Worm (Caenorhabditis elegans) whole organism, late embryonic: Measurements from ENCODE around the gene str-229.

ENCODE experiments used
- C38D4.7 ChIP-seq: fragments of 200-800 bp; sonication (Bioruptor generic); optimal IDR thresholded peaks from 2 replicates; lab custom pipeline; 2018; ENCODE audit warnings: mild to moderate bottlenecking, missing genetic modification characterization, moderate library complexity, missing compliant biosample characterization
- K09A11.1 ChIP-seq: sonication (generic microtip); optimal IDR thresholded peaks from 2 replicates; lab custom pipeline; 2017; ENCODE audit warnings: antibody characterized with exemption, mild to moderate bottlenecking, missing genetic modification characterization, missing compliant biosample characterization; ENCODE audit not compliant: insufficient read depth
- ahr-1 ChIP-seq: sonication (generic microtip); optimal IDR thresholded peaks from 2 replicates; lab custom pipeline; 2016; ENCODE audit warnings: missing genetic modification characterization, missing compliant biosample characterization
- ceh-18 ChIP-seq: sonication (generic microtip); optimal IDR thresholded peaks from 2 replicates; lab custom pipeline; 2016; ENCODE audit warnings: missing genetic modification characterization, missing compliant biosample characterization
- ceh-2 ChIP-seq: sonication (generic microtip); optimal IDR thresholded peaks from 2 replicates; lab custom pipeline; 2016; ENCODE audit warnings: missing genotype, missing genetic modification characterization, missing compliant biosample characterization
- ceh-24 ChIP-seq: sonication (generic microtip); optimal IDR thresholded peaks from 2 replicates; lab custom pipeline; 2016; ENCODE audit warnings: mild to moderate bottlenecking, missing genetic modification characterization, missing compliant biosample characterization
- ceh-45 ChIP-seq: fragments of 200-800 bp; sonication (Bioruptor generic); IDR thresholded peaks from 2 replicates; pipeline ENCODE4 v1.3.6; 2022; ENCODE audit warnings: missing genetic modification reagents, missing genetic modification characterization, missing compliant biosample characterization
- ceh-6 ChIP-seq: fragments of 200-800 bp; sonication (Bioruptor generic); optimal IDR thresholded peaks from 2 replicates; lab custom pipeline; 2018; ENCODE audit warnings: mild to moderate bottlenecking, missing genetic modification characterization, missing compliant biosample characterization
- ceh-9 ChIP-seq: sonication (generic microtip); optimal IDR thresholded peaks from 2 replicates; lab custom pipeline; 2016; ENCODE audit warnings: mild to moderate bottlenecking, missing genetic modification characterization, inconsistent platforms, missing compliant biosample characterization
- che-1 ChIP-seq: sonication (generic microtip); optimal IDR thresholded peaks from 2 replicates; lab custom pipeline; 2016; ENCODE audit warnings: mild to moderate bottlenecking, missing genetic modification characterization, missing compliant biosample characterization
- dmd-4 ChIP-seq: sonication (generic microtip); optimal IDR thresholded peaks from 2 replicates; lab custom pipeline; 2016; ENCODE audit warnings: borderline replicate concordance, missing genetic modification characterization, missing compliant biosample characterization
- elt-2 ChIP-seq: sonication (generic microtip); optimal IDR thresholded peaks from 2 replicates; lab custom pipeline; 2016; ENCODE audit warnings: missing genetic modification reagents, missing genetic modification characterization, missing compliant biosample characterization
- ets-4 ChIP-seq: sonication (generic microtip); optimal IDR thresholded peaks from 2 replicates; lab custom pipeline; 2016; ENCODE audit warnings: missing genetic modification characterization, missing compliant biosample characterization
- fax-1 ChIP-seq: sonication (generic microtip); optimal IDR thresholded peaks from 2 replicates; lab custom pipeline; 2016; ENCODE audit warnings: missing genotype, missing genetic modification characterization, missing compliant biosample characterization
- fkh-10 ChIP-seq: fragments of 150-350 bp; optimal IDR thresholded peaks from 2 replicates; lab custom pipeline; 2014; ENCODE audit warnings: missing biosample characterization, missing genetic modification reagents, missing genetic modification characterization
- fkh-6 ChIP-seq: sonication (generic microtip); optimal IDR thresholded peaks from 2 replicates; lab custom pipeline; 2016; ENCODE audit warnings: missing genetic modification characterization, missing compliant biosample characterization
- hlh-6 ChIP-seq: sonication (generic microtip); optimal IDR thresholded peaks from 2 replicates; lab custom pipeline; 2016; ENCODE audit warnings: missing genotype, missing genetic modification characterization, missing compliant biosample characterization
- lim-6 ChIP-seq: sonication (generic microtip); optimal IDR thresholded peaks from 2 replicates; lab custom pipeline; 2016; ENCODE audit warnings: missing genetic modification characterization, missing compliant biosample characterization
- lin-11 ChIP-seq: fragments of 200-800 bp; sonication (Bioruptor generic); optimal IDR thresholded peaks from 2 replicates; lab custom pipeline; 2018; ENCODE audit warnings: mild to moderate bottlenecking, missing genetic modification characterization, missing compliant biosample characterization
- mec-3 ChIP-seq: sonication (generic microtip); optimal IDR thresholded peaks from 2 replicates; lab custom pipeline; 2016; ENCODE audit warnings: borderline replicate concordance, missing genetic modification characterization, missing compliant biosample characterization
- nfya-1 ChIP-seq: sonication (generic microtip); optimal IDR thresholded peaks from 2 replicates; lab custom pipeline; 2017; ENCODE audit warnings: missing genetic modification characterization, mild to moderate bottlenecking, missing compliant biosample characterization, antibody characterized with exemption, moderate library complexity
- odd-2 ChIP-seq: sonication (generic microtip); optimal IDR thresholded peaks from 2 replicates; lab custom pipeline; 2017; ENCODE audit warnings: antibody characterized with exemption, mild to moderate bottlenecking, missing genetic modification characterization, missing compliant biosample characterization
- pat-9 ChIP-seq: fragments of 200-800 bp; sonication (Bioruptor generic); optimal IDR thresholded peaks from 2 replicates; lab custom pipeline; 2018; ENCODE audit warnings: mild to moderate bottlenecking, missing genetic modification characterization, moderate library complexity, missing compliant biosample characterization
- pha-2 ChIP-seq: sonication (generic microtip); optimal IDR thresholded peaks from 2 replicates; lab custom pipeline; 2017; ENCODE audit warnings: mild to moderate bottlenecking, missing genetic modification characterization, missing compliant biosample characterization
- pqm-1 ChIP-seq: sonication (generic microtip); optimal IDR thresholded peaks from 2 replicates; lab custom pipeline; 2016; ENCODE audit warnings: missing genetic modification characterization, missing compliant biosample characterization
- rnt-1 ChIP-seq: sonication (generic microtip); optimal IDR thresholded peaks from 2 replicates; lab custom pipeline; 2016; ENCODE audit warnings: missing genetic modification characterization, missing compliant biosample characterization
- sdc-2 ChIP-seq: sonication (generic microtip); optimal IDR thresholded peaks from 2 replicates; lab custom pipeline; 2016; ENCODE audit warnings: missing genotype, missing genetic modification characterization, missing compliant biosample characterization
- sox-4 ChIP-seq: sonication (generic microtip); optimal IDR thresholded peaks from 2 replicates; lab custom pipeline; 2017; ENCODE audit warnings: mild to moderate bottlenecking, missing genetic modification characterization, inconsistent platforms, missing compliant biosample characterization
- unc-3 ChIP-seq, 2 experiments: fragments of 200-800 bp in 1 of 2; sonication (Bioruptor generic) in 1 of 2; sonication (generic microtip) in 1 of 2; conservative IDR thresholded peaks in 1 of 2; optimal IDR thresholded peaks in 1 of 2; 2 replicates each; pipeline versions ENCODE4 v1.3.6 to Lab custom; 2016 to 2022; ENCODE audit warnings: missing compliant biosample characterization in 2 of 2, missing genetic modification characterization in 2 of 2, missing genetic modification reagents in 1 of 2
- unc-42 ChIP-seq: sonication (generic microtip); optimal IDR thresholded peaks from 2 replicates; lab custom pipeline; 2016; ENCODE audit warnings: missing genotype, missing genetic modification characterization, missing compliant biosample characterization
- zip-5 ChIP-seq: sonication (generic microtip); optimal IDR thresholded peaks from 2 replicates; lab custom pipeline; 2016; ENCODE audit warnings: missing genetic modification characterization, missing compliant biosample characterization
- ztf-16 ChIP-seq: sonication (generic microtip); optimal IDR thresholded peaks from 2 replicates; lab custom pipeline; 2017; ENCODE audit warnings: missing genetic modification characterization, missing compliant biosample characterization

Gene str-229

DNA sequence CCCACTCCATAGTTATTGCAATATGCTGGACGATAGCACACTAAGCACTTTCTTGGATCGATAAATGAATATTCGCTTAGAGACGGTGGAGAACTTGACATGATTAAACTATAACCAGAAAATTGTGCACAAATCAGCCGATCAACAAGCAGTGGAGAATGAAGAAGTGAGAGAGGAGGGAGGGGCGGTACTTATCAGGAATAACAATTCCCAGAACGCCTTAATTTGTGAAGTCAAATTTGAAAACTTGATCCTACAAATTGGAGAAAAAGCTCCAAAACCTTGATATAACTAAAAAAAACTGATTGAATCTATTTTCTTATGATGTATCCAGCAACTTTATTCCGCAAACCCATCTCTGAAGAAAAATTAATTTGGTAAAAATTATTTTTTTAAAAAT is 24.1 kb downstream of the str-229 start, which contains the start of gene nhr-159:
Gene nhr-159 (minus strand): TSS at position 101 of the 400 bp plus-strand sequence.
- TF ChIP-seq mec-3 (tag; lab: Kevin White, UChicago) (no peak), nfya-1 (tag; lab: Kevin White, UChicago) (no peak), fkh-6 (no peak), K09A11.1 (tag; lab: Kevin White, UChicago) (no peak), hlh-6 (tag; lab: Kevin White, UChicago) (no peak), odd-2 (no peak), lim-6 (tag; lab: Kevin White, UChicago) (no peak), zip-5 (tag; lab: Kevin White, UChicago) (no peak), sox-4 (tag; lab: Kevin White, UChicago) (no peak), unc-42 (tag; lab: Kevin White, UChicago) (no peak), ceh-2 (tag; lab: Kevin White, UChicago) (no peak), ztf-16 (tag; lab: Kevin White, UChicago) (no peak)
- TF ChIP-seq, all 69 proteins: peak for 0

- TF ChIP-seq fkh-10 (no peak), pat-9 (tag; lab: Kevin White, UChicago) (no peak), C38D4.7 (GFP tag; lab: Kevin White, UChicago) (no peak)
- TF ChIP-seq, all 69 proteins: peak for 0
Observed at ce11 chrV:3877242-3877641, 25.1 kb downstream of the str-229 start.

ce11 chrV:3874102-3874744 is 28.1 kb downstream of the str-229 start, which contains the start of gene nhr-158:
nhr-158 (minus strand) TSS chrV:3874152.
- no peak for TF ChIP-seq che-1 (tag; lab: Kevin White, UChicago)
- no peak for TF ChIP-seq hlh-6 (tag; lab: Kevin White, UChicago)
- TF ChIP-seq ceh-24 (tag; lab: Kevin White, UChicago): no peak
- no peak for TF ChIP-seq unc-3 (GFP tag; conservative IDR thresholded peaks at IDR 0.05; lab: Robert Waterston, UW)
- TF ChIP-seq unc-3 (tag; optimal IDR thresholded peaks at IDR 0.05; lab: Kevin White, UChicago): no peak
- TF ChIP-seq lin-11 (tag; lab: Kevin White, UChicago): no peak
- TF ChIP-seq elt-2: no peak
- TF ChIP-seq ets-4 (tag; lab: Kevin White, UChicago): no peak
- no peak for TF ChIP-seq pqm-1 (tag; lab: Kevin White, UChicago)
- no peak for TF ChIP-seq ahr-1 (tag; lab: Kevin White, UChicago)

DNA sequence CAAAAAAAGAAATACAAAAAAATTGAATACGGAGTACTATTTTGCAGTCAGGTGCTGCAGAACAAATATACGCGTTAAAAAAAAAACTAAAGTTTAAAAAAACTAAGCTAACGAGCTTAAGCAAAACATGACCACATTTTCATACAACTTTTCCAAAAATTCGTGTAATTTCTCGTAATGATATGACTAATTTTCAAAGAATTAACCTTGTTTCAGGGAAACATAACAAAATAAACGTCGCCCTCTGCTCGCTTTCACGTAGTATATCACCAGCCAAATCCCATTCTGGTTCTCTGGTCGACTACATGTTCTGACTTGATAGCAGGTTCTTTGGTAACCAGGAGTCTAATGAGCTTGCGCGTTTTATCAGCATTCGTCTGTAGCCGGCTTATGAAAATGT is 32.0 kb downstream of the str-229 start:
- TF ChIP-seq fax-1 (tag; lab: Kevin White, UChicago): no peak
- no peak for TF ChIP-seq pat-9 (tag; lab: Kevin White, UChicago)
- no peak for TF ChIP-seq ceh-9 (tag; lab: Kevin White, UChicago)
- no peak for TF ChIP-seq lim-6 (tag; lab: Kevin White, UChicago)

DNA sequence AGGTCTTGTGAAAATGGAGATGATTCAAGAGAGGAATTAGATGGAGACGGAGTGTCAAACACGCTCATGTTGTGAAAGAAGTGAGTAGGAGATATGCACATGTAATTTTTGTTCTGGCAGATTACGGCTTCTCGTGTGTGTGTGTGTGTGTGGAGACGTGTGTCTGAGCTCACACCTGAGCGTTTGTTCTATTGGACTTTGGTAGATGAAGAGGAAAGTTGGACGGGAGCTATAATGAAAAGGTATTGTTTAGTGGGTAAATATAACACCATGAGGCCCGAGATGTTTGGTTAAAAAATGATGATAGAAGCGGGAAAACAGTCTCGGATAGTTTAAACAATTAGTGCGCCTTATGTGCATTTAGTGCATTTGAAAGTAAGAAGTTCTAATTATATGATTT is 33.5 kb downstream of the str-229 start, which contains the start of gene nhr-157:
Gene nhr-157 (minus strand): TSS at position 101 of the 400 bp plus-strand sequence.
- TF ChIP-seq rnt-1 (tag; lab: Kevin White, UChicago) (no peak), lin-11 (tag; lab: Kevin White, UChicago) (no peak), ceh-45 (GFP tag; lab: Robert Waterston, UW) (no peak), dmd-4 (tag; lab: Kevin White, UChicago) (no peak), ceh-18 (tag; lab: Kevin White, UChicago) (no peak), ceh-6 (GFP tag; lab: Kevin White, UChicago) (no peak), odd-2 (no peak), pha-2 (tag; lab: Kevin White, UChicago) (no peak), unc-42 (tag; lab: Kevin White, UChicago) (no peak), unc-3 (GFP tag; conservative IDR thresholded peaks at IDR 0.05; lab: Robert Waterston, UW) (no peak), unc-3 (tag; optimal IDR thresholded peaks at IDR 0.05; lab: Kevin White, UChicago) (no peak), pqm-1 (tag; lab: Kevin White, UChicago) (no peak), sdc-2 (tag; lab: Kevin White, UChicago) (no peak)
